Worm (Caenorhabditis elegans): ENCODE data around the gene fos-1.

- no peak for TF ChIP-seq unc-39 (tag; optimal IDR thresholded peaks at IDR 0.05)
- TF ChIP-seq dmd-4 (tag; optimal IDR thresholded peaks at IDR 0.05): no peak
- TF ChIP-seq lsy-2 (tag; optimal IDR thresholded peaks at IDR 0.05): no peak
- no peak for TF ChIP-seq nhr-77 (tag; optimal IDR thresholded peaks at IDR 0.05)
- no peak for TF ChIP-seq fos-1 (tag; optimal IDR thresholded peaks at IDR 0.05)
- TF ChIP-seq lin-13 (GFP tag; optimal IDR thresholded peaks at IDR 0.05): no peak
- TF ChIP-seq ceh-82 (tag; optimal IDR thresholded peaks at IDR 0.05): no peak
Measured at ce11 chrV:6031585-6031984, 28.2 kb downstream of the fos-1 start.

Measured in whole organism, L2 larva.